Fruit fly (Drosophila melanogaster) whole organism, embryonic: Measurements from ENCODE around the gene Kaz-m1.

Experiments
- CG12219 ChIP-seq: fragments of 200-800 bp; sonication (Bioruptor generic); optimal IDR thresholded peaks from 3 replicates; lab custom pipeline; 2018; ENCODE audit warnings: missing biosample characterization, mild to moderate bottlenecking, missing genetic modification characterization
- CG13123 ChIP-seq: fragments of 200-800 bp; sonication (Bioruptor generic); optimal IDR thresholded peaks from 2 replicates; lab custom pipeline; 2016; ENCODE audit warnings: missing biosample characterization, missing genetic modification characterization
- CG16863 ChIP-seq: fragments of 200-800 bp; sonication (Bioruptor generic); optimal IDR thresholded peaks from 3 replicates; lab custom pipeline; 2016; ENCODE audit warnings: missing biosample characterization, missing genetic modification characterization
- CG2678 ChIP-seq: fragments of 200-800 bp; sonication (Bioruptor generic); optimal IDR thresholded peaks from 3 replicates; lab custom pipeline; 2019; ENCODE audit warnings: missing biosample characterization, mild to moderate bottlenecking, missing genetic modification characterization, moderate library complexity
- CG42726 ChIP-seq: fragments of 200-800 bp; sonication (Bioruptor generic); IDR thresholded peaks from 2 replicates; pipeline ENCODE4 v1.3.6; 2022; ENCODE audit warnings: missing biosample characterization, missing genetic modification characterization; ENCODE audit not compliant: partially characterized antibody
- D19A ChIP-seq: fragments of 200-800 bp; optimal IDR thresholded peaks from 3 replicates; lab custom pipeline; 2019; ENCODE audit warnings: missing biosample characterization, mild to moderate bottlenecking, missing genetic modification characterization, moderate library complexity
- Dref ChIP-seq: fragments of 200-800 bp; sonication (Bioruptor generic); IDR thresholded peaks from 2 replicates; pipeline ENCODE4 v1.3.6; 2022; ENCODE audit warnings: missing biosample characterization, missing genetic modification characterization
- TFAM ChIP-seq: fragments of 200-800 bp; sonication (Bioruptor generic); optimal IDR thresholded peaks from 2 replicates; lab custom pipeline; 2017; ENCODE audit warnings: missing biosample characterization, missing genetic modification characterization, inconsistent platforms
- aop ChIP-seq: fragments of 200-800 bp; sonication (Bioruptor generic); IDR thresholded peaks from 2 replicates; pipeline ENCODE4 v1.3.6; 2022; ENCODE audit warnings: missing biosample characterization, missing genetic modification characterization
- gem ChIP-seq: fragments of 200-800 bp; sonication (Bioruptor generic); optimal IDR thresholded peaks from 2 replicates; lab custom pipeline; 2019; ENCODE audit warnings: missing biosample characterization, mild to moderate bottlenecking, missing genetic modification characterization, moderate library complexity
- lola ChIP-seq, 3 experiments: fragments of >200 bp in 2 of 3; fragments of 200-800 bp in 1 of 3; sonication (Bioruptor generic) in 1 of 3; optimal IDR thresholded peaks; 2 replicates each; lab custom pipeline; 2017 to 2019; ENCODE audit warnings: missing biosample characterization in 3 of 3, missing genetic modification characterization in 3 of 3, mild to moderate bottlenecking in 1 of 3, moderate library complexity in 1 of 3
- sens ChIP-seq: fragments of 200-800 bp; sonication (Bioruptor generic); peaks from one replicate; lab custom pipeline; 2016; ENCODE audit warnings: missing biosample characterization, missing genetic modification characterization
- sqz ChIP-seq: fragments of 200-800 bp; sonication (Bioruptor generic); optimal IDR thresholded peaks from 3 replicates; lab custom pipeline; 2018; ENCODE audit warnings: missing biosample characterization, mild to moderate bottlenecking, missing genetic modification characterization
- unc-4 ChIP-seq: fragments of 200-800 bp; sonication (Bioruptor generic); IDR thresholded peaks from 2 replicates; pipeline ENCODE4 v1.3.6; 2022; ENCODE audit warnings: missing biosample characterization, missing genetic modification characterization; ENCODE audit not compliant: partially characterized antibody

DNA sequence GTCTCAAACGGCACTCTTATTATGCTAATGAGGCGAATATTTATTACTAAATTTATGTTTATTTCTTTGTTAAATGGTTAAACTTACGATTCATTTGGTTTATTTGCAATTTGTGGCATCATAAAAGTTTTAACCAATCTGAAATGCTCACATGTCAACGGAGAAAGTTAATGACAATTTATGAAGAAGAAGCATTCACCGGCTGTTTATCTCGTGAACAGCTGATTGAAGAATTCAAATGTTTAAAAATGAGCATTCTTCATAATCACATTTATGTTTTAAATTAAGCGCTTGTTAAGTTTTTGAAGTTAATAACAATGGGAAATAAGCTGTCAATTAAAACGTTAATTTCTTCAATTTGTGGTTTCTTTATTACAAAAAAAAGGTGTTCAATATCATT lies 43.5 kb downstream of the Kaz-m1 start, which contains the start of the genes PIG-P and Tcs6:
- no peak for TF ChIP-seq CG16863 (GFP tag; lab: Kevin White, UChicago)
- TF ChIP-seq lola (GFP tag; optimal IDR thresholded peaks at IDR 0.05; lab: Kevin White, UChicago): no peak
- no peak for TF ChIP-seq unc-4 (GFP tag; lab: Robert Waterston, UW)
- no peak for TF ChIP-seq CG2678 (tag; lab: Kevin White, UChicago)
- no peak for TF ChIP-seq CG13123 (GFP tag; lab: Kevin White, UChicago)
- no peak for TF ChIP-seq CG42726 (GFP tag; lab: Robert Waterston, UW)
- TF ChIP-seq sqz (GFP tag; lab: Kevin White, UChicago): no peak
- TF ChIP-seq CG12219 (GFP tag; lab: Kevin White, UChicago): no peak
- TF ChIP-seq D19A (tag; lab: Kevin White, UChicago): no peak
- no peak for TF ChIP-seq gem
- no peak for TF ChIP-seq aop (GFP tag; lab: Robert Waterston, UW)
- no peak for TF ChIP-seq Dref (GFP tag; lab: Robert Waterston, UW)
- TF ChIP-seq sens (GFP tag; lab: Kevin White, UChicago): peak; percentile 26
- TF ChIP-seq TFAM (GFP tag; lab: Kevin White, UChicago): no peak
